Worm (Caenorhabditis elegans) whole organism, L3 larva: ENCODE results near the gene npr-37.

Experiments used
- ama-1 ChIP-seq: fragments of 150-350 bp; optimal IDR thresholded peaks from 2 replicates; lab custom pipeline; 2018
- ceh-28 ChIP-seq: fragments of 150-350 bp; optimal IDR thresholded peaks from 2 replicates; lab custom pipeline; 2014; ENCODE audit warnings: missing biosample characterization, missing genetic modification reagents, missing genetic modification characterization
- fos-1 ChIP-seq: fragments of 150-350 bp; optimal IDR thresholded peaks from 2 replicates; lab custom pipeline; 2014; ENCODE audit warnings: missing biosample characterization, missing genetic modification characterization
- lin-15B ChIP-seq: fragments of 150-350 bp; optimal IDR thresholded peaks from 2 replicates; lab custom pipeline; 2014; ENCODE audit warnings: missing biosample characterization, missing genetic modification characterization
- nhr-12 ChIP-seq: fragments of 150-350 bp; optimal IDR thresholded peaks from 2 replicates; lab custom pipeline; 2014; ENCODE audit warnings: missing biosample characterization, missing genetic modification characterization
- nhr-23 ChIP-seq: fragments of 150-350 bp; optimal IDR thresholded peaks from 2 replicates; lab custom pipeline; 2014; ENCODE audit warnings: missing biosample characterization, missing genetic modification reagents, missing genetic modification characterization
- nhr-237 ChIP-seq: fragments of 150-350 bp; optimal IDR thresholded peaks from 2 replicates; lab custom pipeline; 2014; ENCODE audit warnings: missing biosample characterization, missing genetic modification characterization
- nhr-28 ChIP-seq: fragments of 150-350 bp; optimal IDR thresholded peaks from 2 replicates; lab custom pipeline; 2014; ENCODE audit warnings: missing biosample characterization, missing genetic modification characterization
- pha-4 ChIP-seq: fragments of 150-350 bp; optimal IDR thresholded peaks from 2 replicates; lab custom pipeline; 2014; ENCODE audit warnings: missing biosample characterization, missing genetic modification reagents, missing genetic modification characterization
- pqm-1 ChIP-seq: fragments of 150-350 bp; optimal IDR thresholded peaks from 2 replicates; lab custom pipeline; 2017; ENCODE audit warnings: missing biosample characterization, missing genetic modification characterization, inconsistent platforms
- zag-1 ChIP-seq: fragments of 150-350 bp; optimal IDR thresholded peaks from 2 replicates; lab custom pipeline; 2014; ENCODE audit warnings: missing biosample characterization, missing genetic modification characterization
- ztf-4 ChIP-seq: fragments of 150-350 bp; optimal IDR thresholded peaks from 2 replicates; lab custom pipeline; 2014; ENCODE audit warnings: missing biosample characterization, missing genetic modification characterization

ce11 chrIV:467291-467690 is 13.7 kb downstream of the npr-37 start:
- TF ChIP-seq lin-15B (tag; lab: Kevin White, UChicago) (no peak), ceh-28 (tag; lab: Kevin White, UChicago) (no peak), pqm-1 (tag; lab: Kevin White, UChicago) (no peak), ama-1 (lab: Kevin White, UChicago) (no peak), nhr-237 (tag; lab: Kevin White, UChicago) (no peak), nhr-23 (tag; lab: Kevin White, UChicago) (no peak), fos-1 (tag; lab: Kevin White, UChicago) (no peak), zag-1 (tag; lab: Kevin White, UChicago) (no peak), nhr-12 (tag; lab: Kevin White, UChicago) (no peak), nhr-28 (no peak), ztf-4 (no peak), pha-4 (tag; lab: Kevin White, UChicago) (no peak)
